Worm (Caenorhabditis elegans): ENCODE results near the gene srx-56.

DNA sequence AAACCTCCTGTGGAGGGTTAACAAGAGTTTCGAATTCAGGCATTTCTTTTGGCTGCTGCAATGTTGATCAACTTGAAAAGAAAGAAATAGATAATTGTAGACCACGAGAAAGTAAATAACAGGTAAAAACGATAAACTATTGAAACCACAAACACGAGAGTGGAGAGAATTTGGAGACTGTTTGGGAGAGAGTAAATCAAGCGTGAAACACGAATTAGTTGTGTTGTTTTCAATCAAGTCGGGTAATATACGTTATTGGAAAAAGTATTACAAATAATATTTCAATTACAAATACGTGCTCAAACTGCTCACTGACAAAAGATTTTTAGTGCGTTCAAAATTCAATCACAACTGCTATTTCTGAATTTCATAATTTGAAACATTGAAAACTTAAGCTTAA, 6.8 kb downstream of the srx-56 start, which contains the start of gene C03G6.17:
- no peak for TF ChIP-seq him-1 (tag; optimal IDR thresholded peaks at IDR 0.05)
- TF ChIP-seq W03F9.2 (tag; optimal IDR thresholded peaks at IDR 0.05) = no peak
